Worm (Caenorhabditis elegans): ENCODE measurements around the gene wsp-1.

wsp-1 gene

DNA sequence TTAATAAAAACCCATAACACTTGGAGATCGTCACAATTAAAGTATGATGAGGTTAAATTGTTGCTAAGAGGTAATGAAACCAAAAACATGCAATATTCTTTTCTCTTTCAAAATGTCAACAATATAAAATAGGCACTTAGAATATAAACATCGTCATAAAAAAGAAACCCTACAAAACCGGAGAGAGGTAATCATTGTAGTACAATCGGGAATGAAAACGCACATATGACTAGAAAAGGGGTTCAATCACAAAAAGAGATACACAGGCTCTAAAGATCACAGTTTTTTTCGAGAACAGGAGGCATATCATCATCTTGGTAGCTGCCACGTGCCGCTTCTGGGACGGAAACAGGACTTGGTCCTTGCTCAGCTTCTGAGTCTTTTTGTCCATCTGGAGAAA, 27.7 kb upstream of the wsp-1 start:
- TF ChIP-seq nhr-85 (tag) (peak; percentile 43), nhr-237 (tag; optimal IDR thresholded peaks at IDR 0.05) (no peak), fkh-10 (GFP tag; optimal IDR thresholded peaks at IDR 0.05) (no peak)

ce11 chrIV:8225357-8225756, 26.6 kb upstream of the wsp-1 start, which contains the start of gene serp-1.2:
Gene serp-1.2 (plus strand): TSS chrIV:8225674.
- TF ChIP-seq egl-27 (tag; optimal IDR thresholded peaks at IDR 0.05) (no peak), lin-35 (GFP tag; optimal IDR thresholded peaks at IDR 0.05) (peak in 1 of 2 experiments; percentile 31), nhr-90 (tag; optimal IDR thresholded peaks at IDR 0.05; ENCODE audit: poor library complexity) (no peak), isw-1 (GFP tag; IDR thresholded peaks at IDR 0.05) (no peak), dpl-1 (GFP tag; optimal IDR thresholded peaks at IDR 0.05) (peak in 1 of 3 experiments; percentile 11), mef-2 (tag; optimal IDR thresholded peaks at IDR 0.05) (no peak), lin-14 (GFP tag; optimal IDR thresholded peaks at IDR 0.05) (peak; percentile 31), elt-3 (tag; optimal IDR thresholded peaks at IDR 0.05) (no peak), unc-30 (tag; optimal IDR thresholded peaks at IDR 0.05) (no peak), efl-1 (optimal IDR thresholded peaks at IDR 0.05) (peak in 1 of 2 experiments; percentile 9), efl-1 (GFP tag; optimal IDR thresholded peaks at IDR 0.05 in 1 of 2) (no peak), lsy-2 (tag; optimal IDR thresholded peaks at IDR 0.05) (peak in 1 of 2 experiments; percentile 37), mdl-1 (tag; optimal IDR thresholded peaks at IDR 0.05) (peak in 1 of 2 experiments; percentile 39), elt-2 (tag; optimal IDR thresholded peaks at IDR 0.05) (peak; percentile 58), nhr-71 (tag; optimal IDR thresholded peaks at IDR 0.05) (peak; percentile 36), irx-1 (tag; optimal IDR thresholded peaks at IDR 0.05) (no peak), nhr-20 (tag; optimal IDR thresholded peaks at IDR 0.05) (peak; percentile 40), mep-1 (tag; optimal IDR thresholded peaks at IDR 0.05) (peak; percentile 14), ces-1 (GFP tag; optimal IDR thresholded peaks at IDR 0.05) (no peak)

- TF ChIP-seq dpl-1 (GFP tag; optimal IDR thresholded peaks at IDR 0.05) (no peak), elt-2 (tag; optimal IDR thresholded peaks at IDR 0.05) (peak; percentile 59), tlp-1 (tag; optimal IDR thresholded peaks at IDR 0.05) (no peak), elt-3 (tag; optimal IDR thresholded peaks at IDR 0.05) (no peak), unc-30 (tag; optimal IDR thresholded peaks at IDR 0.05) (no peak)
These were observed 24.3 kb upstream of the wsp-1 start for ce11 chrIV:8223055-8223454.

- TF ChIP-seq blmp-1 (tag; optimal IDR thresholded peaks at IDR 0.05) (peak; percentile 19), ceh-63 (GFP tag; optimal IDR thresholded peaks at IDR 0.05) (no peak), ceh-8 (GFP tag; optimal IDR thresholded peaks at IDR 0.05) (no peak), C16A3.4 (tag; optimal IDR thresholded peaks at IDR 0.05) (peak; percentile 11), mef-2 (tag; optimal IDR thresholded peaks at IDR 0.05) (no peak), skn-1 (tag; optimal IDR thresholded peaks at IDR 0.05) (no peak), rnt-1 (tag; optimal IDR thresholded peaks at IDR 0.05) (no peak), lin-14 (GFP tag; optimal IDR thresholded peaks at IDR 0.05) (no peak), dsc-1 (tag; optimal IDR thresholded peaks at IDR 0.05) (no peak), fkh-10 (GFP tag; optimal IDR thresholded peaks at IDR 0.05) (no peak), lsy-2 (tag; optimal IDR thresholded peaks at IDR 0.05) (peak in 1 of 2 experiments; percentile 3), aha-1 (tag; optimal IDR thresholded peaks at IDR 0.05) (no peak), mab-9 (GFP tag; IDR thresholded peaks at IDR 0.05) (no peak), unc-30 (tag; optimal IDR thresholded peaks at IDR 0.05) (no peak), tbx-2 (tag; optimal IDR thresholded peaks at IDR 0.05) (no peak), dpl-1 (GFP tag; optimal IDR thresholded peaks at IDR 0.05) (no peak), nhr-85 (tag) (peak; percentile 55), ama-1 (optimal IDR thresholded peaks at IDR 0.05) (no peak), nhr-20 (tag; optimal IDR thresholded peaks at IDR 0.05) (peak; percentile 32)
These were observed 23.2 kb upstream of the wsp-1 start, which contains the start of gene gpx-6 for ce11 chrIV:8221946-8222345. Gene gpx-6 (plus strand): TSS chrIV:8222202.

DNA sequence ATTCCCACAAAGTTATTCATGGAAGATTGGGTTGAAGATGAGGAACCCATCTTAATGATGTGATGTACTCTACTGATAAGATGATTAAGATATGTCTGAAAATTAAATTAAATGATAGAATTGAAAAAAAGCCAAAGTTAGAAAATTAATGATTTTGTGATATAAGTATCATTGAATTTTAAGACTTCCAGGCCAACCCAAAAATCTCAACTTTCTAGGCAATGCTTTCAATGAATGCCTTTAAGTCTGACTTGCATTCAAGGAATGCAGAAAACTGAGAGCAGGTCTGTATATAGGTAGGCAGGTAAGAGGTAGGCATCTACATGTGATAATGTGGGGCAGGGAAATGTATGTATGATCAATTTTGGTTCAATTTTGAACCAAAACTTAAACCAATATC, 21.2 kb upstream of the wsp-1 start, which contains the start of gene ocr-2:
TSS of gene ocr-2 (minus strand) at position 101 of the 400 bp plus-strand sequence.
- TF ChIP-seq ceh-8 (GFP tag; optimal IDR thresholded peaks at IDR 0.05) (no peak), ztf-11 (tag; optimal IDR thresholded peaks at IDR 0.05) (no peak), sox-4 (tag; optimal IDR thresholded peaks at IDR 0.05) (no peak), skn-1 (tag; optimal IDR thresholded peaks at IDR 0.05) (no peak), xbp-1 (tag; optimal IDR thresholded peaks at IDR 0.05) (no peak), ceh-88 (GFP tag; IDR thresholded peaks at IDR 0.05) (no peak), nhr-84 (tag; optimal IDR thresholded peaks at IDR 0.05) (no peak), unc-86 (tag; optimal IDR thresholded peaks at IDR 0.05) (no peak), nhr-11 (tag; optimal IDR thresholded peaks at IDR 0.05) (no peak), elt-3 (tag; optimal IDR thresholded peaks at IDR 0.05) (no peak), nhr-77 (tag; optimal IDR thresholded peaks at IDR 0.05) (no peak), tlp-1 (tag; optimal IDR thresholded peaks at IDR 0.05) (no peak), ces-1 (GFP tag; optimal IDR thresholded peaks at IDR 0.05) (no peak), isw-1 (GFP tag; IDR thresholded peaks at IDR 0.05) (no peak)
